Fruit fly (Drosophila melanogaster) whole organism, adult: Measurements from ENCODE around the gene Dhc1.

Source experiments
- CG11617 ChIP-seq: fragments of 200-800 bp; sonication (Bioruptor generic); optimal IDR thresholded peaks from 2 replicates; lab custom pipeline; 2017; ENCODE audit warnings: mild to moderate bottlenecking, missing biosample characterization, missing genetic modification reagents, missing genetic modification characterization
- CG12768 ChIP-seq: fragments of 200-800 bp; sonication (Bioruptor generic); optimal IDR thresholded peaks from 2 replicates; lab custom pipeline; 2017; ENCODE audit warnings: missing biosample characterization, missing genetic modification characterization, mild to moderate bottlenecking, moderate library complexity, missing genetic modification reagents
- CG14711 ChIP-seq: fragments of 200-800 bp; sonication (Bioruptor generic); optimal IDR thresholded peaks from 2 replicates; lab custom pipeline; 2018; ENCODE audit warnings: missing biosample characterization, mild to moderate bottlenecking, missing genetic modification characterization, moderate library complexity
- CG1620 ChIP-seq: fragments of 200-800 bp; sonication (Bioruptor generic); optimal IDR thresholded peaks from 2 replicates; lab custom pipeline; 2016; ENCODE audit warnings: missing biosample characterization, missing genetic modification characterization
- CG33017 ChIP-seq: fragments of 200-800 bp; sonication (Bioruptor generic); optimal IDR thresholded peaks from 2 replicates; lab custom pipeline; 2018; ENCODE audit warnings: missing biosample characterization, mild to moderate bottlenecking, missing genetic modification characterization, moderate library complexity
- CG5204 ChIP-seq: fragments of 200-800 bp; sonication (Bioruptor generic); optimal IDR thresholded peaks from 2 replicates; lab custom pipeline; 2016; ENCODE audit warnings: missing biosample characterization, missing genetic modification characterization
- CG7045 ChIP-seq: fragments of 200-800 bp; sonication (Bioruptor generic); optimal IDR thresholded peaks from 2 replicates; lab custom pipeline; 2017; ENCODE audit warnings: missing biosample characterization, mild to moderate bottlenecking, missing genetic modification characterization
- CG7101 ChIP-seq: fragments of 200-800 bp; sonication (Bioruptor generic); optimal IDR thresholded peaks from 2 replicates; lab custom pipeline; 2018; ENCODE audit warnings: missing biosample characterization, mild to moderate bottlenecking, missing genetic modification characterization, moderate library complexity
- Clk ChIP-seq: fragments of 200-800 bp; sonication (Bioruptor generic); optimal IDR thresholded peaks from 2 replicates; lab custom pipeline; 2017; ENCODE audit warnings: missing biosample characterization, missing genetic modification characterization
- Crg-1 ChIP-seq: fragments of 200-800 bp; sonication (Bioruptor generic); optimal IDR thresholded peaks from 2 replicates; lab custom pipeline; 2016; ENCODE audit warnings: missing biosample characterization, missing genetic modification characterization
- Hr96 ChIP-seq: fragments of 200-800 bp; sonication (Bioruptor generic); optimal IDR thresholded peaks from 2 replicates; lab custom pipeline; 2016; ENCODE audit warnings: missing biosample characterization, missing genetic modification characterization
- Mnt ChIP-seq: fragments of 200-800 bp; sonication (Bioruptor generic); optimal IDR thresholded peaks from 2 replicates; lab custom pipeline; 2016; ENCODE audit warnings: missing biosample characterization, mild to moderate bottlenecking, missing genetic modification characterization
- bab1 ChIP-seq: fragments of 200-800 bp; sonication (Bioruptor generic); optimal IDR thresholded peaks from 3 replicates; lab custom pipeline; 2019; ENCODE audit warnings: missing biosample characterization, mild to moderate bottlenecking, missing genetic modification characterization, moderate library complexity
- cic ChIP-seq: fragments of 200-800 bp; sonication (Bioruptor generic); optimal IDR thresholded peaks from 2 replicates; lab custom pipeline; 2017; ENCODE audit warnings: missing biosample characterization, mild to moderate bottlenecking, missing genetic modification characterization, moderate library complexity
- cnc ChIP-seq, 2 experiments: fragments of >200 bp; optimal IDR thresholded peaks; 2 replicates each; lab custom pipeline; 2017
- kay ChIP-seq: fragments of 200-800 bp; sonication (Bioruptor generic); peaks from one replicate; lab custom pipeline; 2016; ENCODE audit warnings: missing biosample characterization, missing genetic modification characterization, borderline replicate concordance
- ovo ChIP-seq: fragments of 200-800 bp; sonication (Bioruptor generic); optimal IDR thresholded peaks from 2 replicates; lab custom pipeline; 2016; ENCODE audit warnings: missing biosample characterization, missing genetic modification characterization
- pad ChIP-seq: fragments of 200-800 bp; sonication (Bioruptor generic); optimal IDR thresholded peaks from 3 replicates; lab custom pipeline; 2017; ENCODE audit warnings: missing biosample characterization, missing genetic modification characterization, mild to moderate bottlenecking, moderate library complexity, missing genetic modification reagents
- tj ChIP-seq: fragments of 200-800 bp; sonication (Bioruptor generic); optimal IDR thresholded peaks from 3 replicates; lab custom pipeline; 2017; ENCODE audit warnings: missing biosample characterization, mild to moderate bottlenecking, missing genetic modification characterization, moderate library complexity
- toe ChIP-seq: fragments of 200-800 bp; sonication (Bioruptor generic); optimal IDR thresholded peaks from 2 replicates; lab custom pipeline; 2016; ENCODE audit warnings: missing biosample characterization, missing genetic modification characterization

Dhc1 gene

DNA sequence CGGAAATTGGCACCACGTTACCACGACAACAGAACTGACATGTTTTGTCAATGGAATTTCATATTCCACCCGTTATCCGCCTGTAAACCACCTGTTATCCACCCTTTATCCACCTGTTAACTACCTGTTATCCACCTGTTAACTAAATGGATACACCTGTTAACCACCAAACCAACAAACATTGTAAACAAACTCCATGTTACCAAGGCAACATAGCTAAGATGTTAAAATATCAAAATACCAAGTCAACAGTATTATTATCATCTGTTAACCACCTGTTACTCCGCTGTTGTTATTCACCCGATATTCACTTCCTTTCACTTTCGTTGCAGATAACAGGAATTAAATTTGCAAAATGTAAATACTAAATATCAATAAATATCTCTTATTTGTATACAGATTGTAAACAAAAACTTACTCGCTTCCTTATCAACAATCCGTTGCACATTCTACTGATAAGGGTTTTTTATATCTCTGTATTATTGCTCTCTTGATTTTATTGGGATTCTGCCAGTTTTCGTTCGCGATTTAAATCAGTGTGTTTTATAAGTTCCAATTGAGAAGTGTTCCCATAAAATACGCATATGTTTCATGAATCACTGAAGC lies 628 bp upstream of the Dhc1 start, which contains the start of gene Nepl12:
Gene Nepl12, plus strand, starts transcription at position 556 of the 606 bp plus-strand sequence.
- TF ChIP-seq Mnt (peak; percentile 5), ovo (GFP tag; lab: Kevin White, UChicago) (peak; percentile 3), CG12768 (GFP tag; lab: Kevin White, UChicago) (peak; percentile 63), toe (GFP tag; lab: Kevin White, UChicago) (no peak), cic (GFP tag; lab: Kevin White, UChicago) (peak; percentile 80), CG11617 (GFP tag; lab: Kevin White, UChicago) (no peak), pad (GFP tag; lab: Kevin White, UChicago) (peak; percentile 7)

dm6 chr3R:9673207-9673606 lies 1.2 kb downstream of the Dhc1 start:
- no peak for TF ChIP-seq Clk (GFP tag; lab: Kevin White, UChicago)
- TF ChIP-seq CG5204 (GFP tag; lab: Kevin White, UChicago), result no peak
- no peak for TF ChIP-seq Hr96 (GFP tag; lab: Kevin White, UChicago)
- no peak for TF ChIP-seq CG7045
- TF ChIP-seq Crg-1, result no peak
- TF ChIP-seq cnc (optimal IDR thresholded peaks at IDR 0.05; lab: Kevin White, UChicago), result no peak
- TF ChIP-seq CG11617 (GFP tag; lab: Kevin White, UChicago), result no peak
- no peak for TF ChIP-seq tj
- TF ChIP-seq Mnt, result no peak
- no peak for TF ChIP-seq CG14711
- no peak for TF ChIP-seq ovo (GFP tag; lab: Kevin White, UChicago)
- no peak for TF ChIP-seq kay
- no peak for TF ChIP-seq CG12768 (GFP tag; lab: Kevin White, UChicago)
- no peak for TF ChIP-seq pad (GFP tag; lab: Kevin White, UChicago)
- no peak for TF ChIP-seq CG1620 (GFP tag; lab: Kevin White, UChicago)
- no peak for TF ChIP-seq CG7101 (tag; lab: Kevin White, UChicago)
- TF ChIP-seq CG33017 (tag; lab: Kevin White, UChicago), result no peak
- TF ChIP-seq bab1 (GFP tag; lab: Kevin White, UChicago), result no peak
- no peak for TF ChIP-seq toe (GFP tag; lab: Kevin White, UChicago)
- TF ChIP-seq cic (GFP tag; lab: Kevin White, UChicago), result no peak

DNA sequence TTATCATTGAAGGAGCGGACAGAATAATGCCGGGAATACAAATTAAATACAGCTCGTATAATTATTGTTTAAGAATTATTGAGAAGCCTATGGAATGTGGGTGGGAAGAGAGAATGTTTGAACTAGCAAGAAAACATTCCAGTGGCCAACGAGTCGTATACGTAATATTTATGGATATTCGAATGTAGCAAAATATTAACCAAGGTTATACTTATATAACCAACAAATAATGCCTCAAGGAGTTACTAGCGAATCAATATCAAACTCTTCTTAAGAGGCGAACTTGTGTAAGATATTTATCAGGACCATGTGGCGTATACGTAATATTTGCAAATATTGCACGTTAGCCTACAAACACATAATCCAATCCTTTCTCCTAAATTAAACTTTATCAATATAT lies 9.0 kb downstream of the Dhc1 start:
- TF ChIP-seq ovo (GFP tag; lab: Kevin White, UChicago) (no peak), pad (GFP tag; lab: Kevin White, UChicago) (no peak), CG12768 (GFP tag; lab: Kevin White, UChicago) (no peak), toe (GFP tag; lab: Kevin White, UChicago) (no peak), CG5204 (GFP tag; lab: Kevin White, UChicago) (no peak), CG14711 (no peak), bab1 (GFP tag; lab: Kevin White, UChicago) (no peak), cic (GFP tag; lab: Kevin White, UChicago) (no peak), CG1620 (GFP tag; lab: Kevin White, UChicago) (no peak), Crg-1 (no peak), CG7101 (tag; lab: Kevin White, UChicago) (no peak), cnc (optimal IDR thresholded peaks at IDR 0.05; lab: Kevin White, UChicago) (no peak), kay (no peak)

DNA sequence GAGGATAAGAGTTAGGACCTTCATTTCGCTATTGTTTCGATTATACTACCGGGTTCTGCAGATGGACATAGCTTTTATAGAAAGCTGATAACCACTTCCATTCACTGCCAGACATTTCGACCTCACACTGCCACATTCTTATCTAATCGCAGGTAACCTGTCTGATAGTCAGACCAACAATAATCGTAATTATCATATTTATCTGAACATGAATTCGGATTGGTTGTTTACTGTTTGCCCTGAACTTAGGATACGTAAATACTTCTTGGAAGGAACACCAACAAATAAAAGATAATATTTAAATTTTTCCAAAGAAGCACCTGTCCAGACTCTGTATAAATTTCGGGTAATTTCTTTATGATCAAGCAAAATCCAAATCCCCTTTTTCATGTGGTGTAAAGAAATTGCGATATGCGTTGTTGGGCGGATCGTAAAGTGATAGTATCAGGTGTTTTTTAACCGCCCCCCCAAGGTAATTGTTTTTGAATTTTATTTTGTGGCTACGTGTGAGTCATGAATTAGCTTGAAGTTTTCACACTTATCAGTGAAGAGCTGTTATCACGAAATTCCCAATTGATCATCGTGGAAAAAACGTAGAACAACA lies 28.2 kb downstream of the Dhc1 start, which contains the start of gene Fst:
Gene Fst, minus strand, starts transcription at position 51 of the 604 bp plus-strand sequence.
- TF ChIP-seq CG7101 (tag; lab: Kevin White, UChicago), result no peak
- peak; percentile 85 for TF ChIP-seq kay
- TF ChIP-seq CG14711, result no peak
- peak; percentile 4 for TF ChIP-seq cic (GFP tag; lab: Kevin White, UChicago)

DNA sequence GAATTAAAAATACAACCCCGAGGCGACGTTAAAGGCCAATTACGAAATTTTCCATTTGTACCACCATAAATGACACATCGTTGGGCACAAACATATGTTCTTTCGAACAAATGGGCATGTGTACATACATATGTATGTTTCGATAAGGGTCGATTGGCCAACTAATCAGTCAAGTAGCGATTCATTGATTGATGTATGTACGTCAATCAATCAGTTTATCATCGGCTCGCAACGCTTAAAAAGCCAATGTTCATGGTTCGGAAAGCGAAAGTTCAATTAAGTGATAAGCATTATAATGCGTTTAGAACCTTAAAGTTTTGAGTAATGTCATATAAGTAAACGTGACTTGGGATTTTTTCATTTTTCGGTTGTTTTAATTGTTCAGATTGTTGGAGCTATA lies 29.8 kb downstream of the Dhc1 start:
- TF ChIP-seq cic (GFP tag; lab: Kevin White, UChicago) (no peak), bab1 (GFP tag; lab: Kevin White, UChicago) (no peak), CG11617 (GFP tag; lab: Kevin White, UChicago) (no peak)

DNA sequence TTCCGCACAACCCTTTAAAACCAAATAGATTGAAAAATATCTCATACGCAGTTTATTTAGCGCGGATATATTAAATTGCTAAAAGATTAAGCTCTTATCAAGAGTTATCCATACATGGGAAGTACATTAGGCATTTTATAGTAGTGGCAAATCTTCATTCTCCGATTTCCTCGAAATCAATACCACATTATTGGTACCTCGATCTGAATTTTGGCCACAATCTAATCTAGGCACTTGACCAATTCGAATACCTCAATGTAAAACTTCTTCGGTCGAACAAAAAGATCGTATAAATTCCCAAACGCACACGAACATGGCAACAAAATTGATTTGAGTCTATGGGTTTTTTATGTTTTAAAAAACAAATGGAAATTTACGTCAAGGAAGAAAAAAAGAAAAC lies 30.5 kb downstream of the Dhc1 start:
- no peak for TF ChIP-seq bab1 (GFP tag; lab: Kevin White, UChicago)
- no peak for TF ChIP-seq Mnt
- no peak for TF ChIP-seq CG12768 (GFP tag; lab: Kevin White, UChicago)
- TF ChIP-seq kay, result no peak
- TF ChIP-seq CG33017 (tag; lab: Kevin White, UChicago), result no peak
- TF ChIP-seq cic (GFP tag; lab: Kevin White, UChicago), result no peak
- TF ChIP-seq CG5204 (GFP tag; lab: Kevin White, UChicago), result no peak

- no peak for TF ChIP-seq cnc (optimal IDR thresholded peaks at IDR 0.05; lab: Kevin White, UChicago)
- TF ChIP-seq ovo (GFP tag; lab: Kevin White, UChicago), result no peak
- no peak for TF ChIP-seq tj
- no peak for TF ChIP-seq CG1620 (GFP tag; lab: Kevin White, UChicago)
- TF ChIP-seq kay, result no peak
- TF ChIP-seq CG12768 (GFP tag; lab: Kevin White, UChicago), result no peak
- TF ChIP-seq CG33017 (tag; lab: Kevin White, UChicago), result no peak
- no peak for TF ChIP-seq CG11617 (GFP tag; lab: Kevin White, UChicago)
- TF ChIP-seq pad (GFP tag; lab: Kevin White, UChicago), result no peak
- TF ChIP-seq CG7045, result no peak
- no peak for TF ChIP-seq CG5204 (GFP tag; lab: Kevin White, UChicago)
- TF ChIP-seq CG7101 (tag; lab: Kevin White, UChicago), result no peak
- no peak for TF ChIP-seq CG14711
- TF ChIP-seq Mnt, result no peak
- TF ChIP-seq Crg-1, result no peak
- no peak for TF ChIP-seq cic (GFP tag; lab: Kevin White, UChicago)
- no peak for TF ChIP-seq Clk (GFP tag; lab: Kevin White, UChicago)
- TF ChIP-seq bab1 (GFP tag; lab: Kevin White, UChicago), result no peak
- TF ChIP-seq toe (GFP tag; lab: Kevin White, UChicago), result no peak
- no peak for TF ChIP-seq Hr96 (GFP tag; lab: Kevin White, UChicago)
Observed at dm6 chr3R:9640313-9640712, 34.1 kb downstream of the Dhc1 start.
